Fruit fly (Drosophila melanogaster): Measurements from ENCODE around the gene CG9777.

DNA sequence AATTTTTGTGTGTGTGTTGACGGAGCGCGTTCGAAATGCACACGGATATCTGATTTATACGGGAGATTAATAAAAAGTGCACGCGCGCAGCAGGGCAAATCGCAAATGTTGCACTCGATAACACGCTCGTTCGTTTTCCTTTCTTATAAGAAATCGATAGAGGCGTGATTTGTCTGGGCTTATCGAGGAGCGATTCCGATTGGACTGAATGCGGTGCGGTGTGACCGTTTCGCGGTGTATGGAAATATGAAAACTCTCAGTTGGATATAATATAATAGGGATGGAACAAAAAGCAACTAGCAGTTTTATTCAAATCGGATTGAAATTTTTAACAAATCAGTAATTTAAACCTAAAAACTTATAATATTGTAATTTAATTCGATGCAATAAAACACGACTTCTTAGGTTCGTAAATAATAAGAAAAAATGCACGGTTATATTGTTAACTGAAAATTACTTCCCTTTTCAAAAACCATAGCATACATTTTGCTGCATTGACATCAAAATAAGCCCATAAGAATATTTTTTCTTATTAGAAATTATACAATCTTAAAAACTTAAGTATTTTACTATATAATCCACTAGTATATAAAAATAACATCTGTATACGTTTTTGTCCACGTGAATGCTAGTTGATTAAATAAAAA is 44.9 kb downstream of the CG9777 start, which contains the start of gene CanA-14F:
- TF ChIP-seq fd96Ca (GFP tag; IDR thresholded peaks at IDR 0.05) (no peak), Ets98B (GFP tag; IDR thresholded peaks at IDR 0.05) (no peak), CG13204 (GFP tag; optimal IDR thresholded peaks at IDR 0.05) (no peak), Pif1A (GFP tag; optimal IDR thresholded peaks at IDR 0.05) (no peak), CG34367 (tag; optimal IDR thresholded peaks at IDR 0.05) (no peak), CG9948 (tag; optimal IDR thresholded peaks at IDR 0.05) (no peak), EcR (GFP tag; optimal IDR thresholded peaks at IDR 0.05) (no peak), CG14655 (GFP tag; optimal IDR thresholded peaks at IDR 0.05) (no peak), CG17806 (tag; optimal IDR thresholded peaks at IDR 0.05) (no peak), rn (GFP tag; IDR thresholded peaks at IDR 0.05) (no peak), CG8159 (tag; optimal IDR thresholded peaks at IDR 0.05) (no peak), Pif1B (GFP tag; optimal IDR thresholded peaks at IDR 0.05) (no peak), CG32121 (GFP tag; IDR thresholded peaks at IDR 0.05) (no peak)

All from whole organism, pupa.